Worm (Caenorhabditis elegans) whole organism, midembryonic: Measurements from ENCODE around the gene his-3.

Experiments used
- T22C8.4 ChIP-seq: fragments of 200-800 bp; sonication (Bioruptor generic); IDR thresholded peaks from 2 replicates; pipeline ENCODE4 v1.3.6; 2022; ENCODE audit warnings: missing genetic modification characterization, missing compliant biosample characterization
- flt-1 ChIP-seq: fragments of 200-800 bp; sonication (Bioruptor generic); IDR thresholded peaks from 2 replicates; pipeline ENCODE4 v1.3.6; 2022; ENCODE audit warnings: missing genetic modification characterization, missing compliant biosample characterization
- med-1 ChIP-seq: sonication (generic microtip); optimal IDR thresholded peaks from 2 replicates; lab custom pipeline; 2017; ENCODE audit warnings: missing genetic modification characterization, mild to moderate bottlenecking, missing compliant biosample characterization, antibody characterized with exemption, missing genetic modification reagents; ENCODE audit not compliant: insufficient read depth

DNA sequence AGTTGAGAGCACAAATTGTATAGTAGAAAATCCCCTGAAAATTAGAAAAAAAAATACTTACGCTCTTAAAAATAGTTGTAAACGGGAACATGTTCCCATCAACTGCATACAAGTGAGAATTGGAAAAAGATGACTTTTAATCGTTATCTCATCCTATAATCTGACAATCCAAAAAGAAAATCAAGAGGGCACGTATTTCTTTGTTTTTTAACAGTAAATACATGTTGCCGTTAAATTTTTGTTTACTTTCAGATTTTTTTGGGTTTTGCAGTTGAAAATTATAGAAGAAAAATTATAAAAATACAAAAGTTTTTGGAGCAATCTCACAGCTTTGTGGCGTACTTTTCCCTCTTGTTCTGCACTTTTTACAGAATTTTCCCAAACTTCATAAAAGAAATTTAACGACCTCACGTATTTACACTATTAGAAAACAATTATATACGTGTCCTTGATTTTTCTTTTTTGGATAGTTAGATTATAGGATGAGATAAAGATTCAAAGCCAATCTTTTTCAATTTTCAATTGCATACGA, 43.9 kb upstream of the his-3 start, which contains the start of the genes C06C6.9 and C06C6.8:
- no peak for TF ChIP-seq flt-1
- no peak for TF ChIP-seq T22C8.4 (GFP tag; lab: Robert Waterston, UW)
- no peak for TF ChIP-seq med-1
